Worm (Caenorhabditis elegans) whole organism, L1 larva: Measurements from ENCODE around the gene ZK721.3.

Experiments used
- F16B12.6 ChIP-seq: fragments of 150-350 bp; optimal IDR thresholded peaks from 2 replicates; lab custom pipeline; 2014; ENCODE audit warnings: missing biosample characterization, missing genetic modification characterization
- alr-1 ChIP-seq: fragments of 200-800 bp; sonication (Bioruptor generic); optimal IDR thresholded peaks from 2 replicates; lab custom pipeline; 2018; ENCODE audit warnings: borderline replicate concordance, mild to moderate bottlenecking, missing genetic modification characterization, missing compliant biosample characterization
- blmp-1 ChIP-seq: fragments of 150-350 bp; optimal IDR thresholded peaks from 2 replicates; lab custom pipeline; 2014; ENCODE audit warnings: missing biosample characterization, missing genetic modification characterization
- ceh-88 ChIP-seq: fragments of 200-800 bp; sonication (Bioruptor generic); IDR thresholded peaks from 2 replicates; pipeline ENCODE4 v1.3.6; 2022; ENCODE audit warnings: missing genetic modification characterization, missing compliant biosample characterization
- ceh-90 ChIP-seq: sonication (generic microtip); optimal IDR thresholded peaks from 2 replicates; lab custom pipeline; 2016; ENCODE audit warnings: missing genetic modification characterization, missing compliant biosample characterization
- ces-1 ChIP-seq: fragments of 150-350 bp; optimal IDR thresholded peaks from 2 replicates; lab custom pipeline; 2014; ENCODE audit warnings: missing biosample characterization, missing genetic modification reagents, missing genetic modification characterization
- dpl-1 ChIP-seq, 3 experiments: fragments of 150-350 bp in 2 of 3; sonication (generic microtip) in 1 of 3; optimal IDR thresholded peaks; 2 replicates each; lab custom pipeline; 2014 to 2017; ENCODE audit warnings: missing biosample characterization in 3 of 3, missing genetic modification characterization in 3 of 3, missing genetic modification reagents in 3 of 3
- dsc-1 ChIP-seq: sonication (generic microtip); optimal IDR thresholded peaks from 2 replicates; lab custom pipeline; 2016; ENCODE audit warnings: mild to moderate bottlenecking, missing genetic modification characterization, missing compliant biosample characterization
- egl-27 ChIP-seq, 2 experiments: fragments of 150-350 bp in 1 of 2; sonication (generic microtip); optimal IDR thresholded peaks; 3 replicates each; lab custom pipeline; 2017 to 2018; ENCODE audit warnings: missing biosample characterization in 2 of 2, missing genetic modification characterization in 2 of 2, missing genetic modification reagents in 2 of 2
- elt-2 ChIP-seq: sonication (generic microtip); optimal IDR thresholded peaks from 2 replicates; lab custom pipeline; 2016; ENCODE audit warnings: missing genetic modification characterization, mild to moderate bottlenecking, inconsistent platforms, missing compliant biosample characterization, missing genetic modification reagents
- elt-3 ChIP-seq, 6 experiments: fragments of 150-350 bp in 1 of 6; sonication (generic microtip); optimal IDR thresholded peaks; 2 replicates each; lab custom pipeline; 2017 to 2018; ENCODE audit warnings: missing biosample characterization in 6 of 6, missing genetic modification characterization in 6 of 6, inconsistent platforms in 1 of 6
- fkh-10 ChIP-seq: sonication (generic microtip); optimal IDR thresholded peaks from 2 replicates; lab custom pipeline; 2017; ENCODE audit warnings: missing biosample characterization, missing genetic modification reagents, missing genetic modification characterization
- fkh-4 ChIP-seq: sonication (generic microtip); optimal IDR thresholded peaks from 2 replicates; lab custom pipeline; 2016; ENCODE audit warnings: missing compliant biosample characterization, missing genetic modification characterization, borderline replicate concordance
- fos-1 ChIP-seq: fragments of 150-350 bp; optimal IDR thresholded peaks from 2 replicates; lab custom pipeline; 2014; ENCODE audit warnings: missing biosample characterization, missing genetic modification characterization
- hlh-17 ChIP-seq: fragments of 200-800 bp; sonication (Bioruptor generic); optimal IDR thresholded peaks from 2 replicates; lab custom pipeline; 2018; ENCODE audit warnings: missing genetic modification characterization, mild to moderate bottlenecking, missing compliant biosample characterization, moderate library complexity, borderline replicate concordance
- hlh-4 ChIP-seq: sonication (generic microtip); optimal IDR thresholded peaks from 2 replicates; lab custom pipeline; 2016; ENCODE audit warnings: mild to moderate bottlenecking, missing genetic modification characterization, missing compliant biosample characterization
- hpl-2 ChIP-seq: fragments of 150-350 bp; optimal IDR thresholded peaks from 2 replicates; lab custom pipeline; 2014; ENCODE audit warnings: missing biosample characterization, missing genetic modification reagents, missing genetic modification characterization
- isw-1 ChIP-seq: fragments of 200-800 bp; sonication (Bioruptor generic); IDR thresholded peaks from 2 replicates; pipeline ENCODE4 v1.3.6; 2022; ENCODE audit warnings: missing genetic modification characterization, missing compliant biosample characterization
- jun-1 ChIP-seq: fragments of 150-350 bp; optimal IDR thresholded peaks from 2 replicates; lab custom pipeline; 2014; ENCODE audit warnings: missing biosample characterization, missing genetic modification reagents, missing genetic modification characterization
- lin-14 ChIP-seq: fragments of 200-800 bp; sonication (Bioruptor generic); optimal IDR thresholded peaks from 2 replicates; lab custom pipeline; 2018; ENCODE audit warnings: mild to moderate bottlenecking, missing genetic modification characterization, moderate library complexity, missing compliant biosample characterization
- lin-15B ChIP-seq: fragments of 150-350 bp; sonication (generic microtip); optimal IDR thresholded peaks from 3 replicates; lab custom pipeline; 2014; ENCODE audit warnings: missing biosample characterization, missing genetic modification characterization
- lir-3 ChIP-seq: sonication (generic microtip); optimal IDR thresholded peaks from 2 replicates; lab custom pipeline; 2016; ENCODE audit warnings: mild to moderate bottlenecking, missing genetic modification characterization, moderate library complexity, missing compliant biosample characterization; ENCODE audit not compliant: poor library complexity
- lsy-2 ChIP-seq, 2 experiments: fragments of 150-350 bp; optimal IDR thresholded peaks; 2 replicates each; lab custom pipeline; 2014; ENCODE audit warnings: missing biosample characterization in 2 of 2, missing genetic modification characterization in 2 of 2
- mab-9 ChIP-seq: fragments of 200-800 bp; sonication (Bioruptor generic); IDR thresholded peaks from 2 replicates; pipeline ENCODE4 v1.3.6; 2022; ENCODE audit warnings: missing genetic modification reagents, missing genetic modification characterization, missing compliant biosample characterization
- mep-1 ChIP-seq: fragments of 150-350 bp; optimal IDR thresholded peaks from 2 replicates; lab custom pipeline; 2014; ENCODE audit warnings: missing biosample characterization, missing genetic modification characterization
- nhr-12 ChIP-seq: sonication (generic microtip); optimal IDR thresholded peaks from 2 replicates; lab custom pipeline; 2017; ENCODE audit warnings: missing biosample characterization, missing genetic modification characterization
- nhr-19 ChIP-seq: fragments of 200-800 bp; sonication (Bioruptor generic); conservative IDR thresholded peaks from 2 replicates; pipeline ENCODE4 v1.3.6; 2022; ENCODE audit warnings: missing genetic modification characterization, missing compliant biosample characterization
- nhr-20 ChIP-seq: sonication (generic microtip); optimal IDR thresholded peaks from 2 replicates; lab custom pipeline; 2016; ENCODE audit warnings: mild to moderate bottlenecking, missing genetic modification characterization, missing compliant biosample characterization
- nhr-28 ChIP-seq: fragments of 150-350 bp; optimal IDR thresholded peaks from 2 replicates; lab custom pipeline; 2014; ENCODE audit warnings: missing biosample characterization, missing genetic modification characterization
- nhr-71 ChIP-seq: sonication (generic microtip); optimal IDR thresholded peaks from 2 replicates; lab custom pipeline; 2016; ENCODE audit warnings: mild to moderate bottlenecking, missing genetic modification characterization, moderate library complexity, missing compliant biosample characterization
- nhr-76 ChIP-seq: sonication (generic microtip); optimal IDR thresholded peaks from 2 replicates; lab custom pipeline; 2017; ENCODE audit warnings: missing biosample characterization, missing genetic modification characterization
- nhr-84 ChIP-seq: sonication (generic microtip); optimal IDR thresholded peaks from 2 replicates; lab custom pipeline; 2017; ENCODE audit warnings: missing biosample characterization, missing genetic modification characterization
- nhr-85 ChIP-seq: sonication (generic microtip); peaks from one replicate; lab custom pipeline; 2016; ENCODE audit warnings: missing genetic modification characterization, inconsistent platforms, missing compliant biosample characterization
- pag-3 ChIP-seq: sonication (generic microtip); optimal IDR thresholded peaks from 2 replicates; lab custom pipeline; 2017; ENCODE audit warnings: missing genetic modification characterization, mild to moderate bottlenecking, missing compliant biosample characterization, antibody characterized with exemption, borderline replicate concordance; ENCODE audit not compliant: insufficient read depth
- pqm-1 ChIP-seq: sonication (generic microtip); optimal IDR thresholded peaks from 3 replicates; lab custom pipeline; 2017; ENCODE audit warnings: missing biosample characterization, missing genetic modification characterization
- rnt-1 ChIP-seq: sonication (generic microtip); optimal IDR thresholded peaks from 2 replicates; lab custom pipeline; 2016; ENCODE audit warnings: mild to moderate bottlenecking, missing genetic modification characterization, moderate library complexity, missing compliant biosample characterization
- skn-1 ChIP-seq: fragments of 150-350 bp; optimal IDR thresholded peaks from 2 replicates; lab custom pipeline; 2014; ENCODE audit warnings: missing biosample characterization, missing genetic modification characterization
- snpc-4 ChIP-seq: fragments of 150-350 bp; optimal IDR thresholded peaks from 2 replicates; lab custom pipeline; 2014; ENCODE audit warnings: missing biosample characterization, missing genetic modification characterization
- snu-23 ChIP-seq: sonication (generic microtip); optimal IDR thresholded peaks from 2 replicates; lab custom pipeline; 2016; ENCODE audit warnings: missing genetic modification characterization, missing compliant biosample characterization
- tbx-2 ChIP-seq: sonication (generic microtip); optimal IDR thresholded peaks from 2 replicates; lab custom pipeline; 2016; ENCODE audit warnings: missing genetic modification characterization, missing compliant biosample characterization
- tlp-1 ChIP-seq: fragments of 150-350 bp; optimal IDR thresholded peaks from 2 replicates; lab custom pipeline; 2014; ENCODE audit warnings: missing biosample characterization, missing genetic modification characterization
- zag-1 ChIP-seq: fragments of 150-350 bp; optimal IDR thresholded peaks from 2 replicates; lab custom pipeline; 2014; ENCODE audit warnings: missing biosample characterization, missing genetic modification characterization

The ZK721.3 gene

ce11 chrX:8763607-8764006, 20.7 kb upstream of the ZK721.3 start, which contains the start of gene zig-12:
Gene zig-12 (plus strand): TSS chrX:8763907.
- TF ChIP-seq zag-1 (tag; lab: Kevin White, UChicago) (no peak), isw-1 (GFP tag; lab: Robert Waterston, UW) (no peak), nhr-19 (GFP tag; lab: Robert Waterston, UW) (no peak), fkh-4 (tag; lab: Kevin White, UChicago) (no peak), snpc-4 (no peak), alr-1 (no peak), mab-9 (no peak), mep-1 (tag; lab: Kevin White, UChicago) (no peak)

DNA sequence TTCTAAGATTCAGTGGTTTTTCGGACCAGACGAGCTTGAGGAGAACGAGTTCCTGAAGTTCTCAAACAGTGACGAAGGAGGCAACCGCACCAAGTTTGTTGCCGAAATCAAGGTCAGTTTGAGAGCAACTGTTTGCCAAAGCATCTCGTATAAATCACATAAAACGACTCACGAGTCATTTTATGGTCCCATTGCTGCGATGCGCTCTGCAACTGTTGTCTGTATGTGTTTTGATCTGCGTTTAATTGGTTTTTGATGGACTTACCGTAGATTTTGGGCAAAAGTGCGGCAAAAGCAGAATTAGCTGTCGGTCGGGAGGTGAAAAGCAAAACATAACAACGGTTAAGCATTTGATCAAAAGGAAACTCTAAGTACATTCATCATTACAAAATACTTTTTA, 20.3 kb upstream of the ZK721.3 start:
- TF ChIP-seq fkh-10 (GFP tag; lab: Kevin White, UChicago), result no peak
- TF ChIP-seq snu-23 (GFP tag; lab: Kevin White, UChicago), result peak; percentile 3
- TF ChIP-seq ceh-90 (tag; lab: Kevin White, UChicago), result no peak
- no peak for TF ChIP-seq nhr-84 (tag; lab: Kevin White, UChicago)
- peak; percentile 86 for TF ChIP-seq nhr-71 (tag; lab: Kevin White, UChicago)
- TF ChIP-seq lin-14 (GFP tag; lab: Kevin White, UChicago), result peak; percentile 14
- peak in 1 of 2 experiments; percentile 31 for TF ChIP-seq lsy-2 (tag; optimal IDR thresholded peaks at IDR 0.05; lab: Kevin White, UChicago)
- TF ChIP-seq alr-1, result no peak
- TF ChIP-seq mab-9, result no peak
- no peak for TF ChIP-seq elt-2 (tag; lab: Kevin White, UChicago)
- peak; percentile 8 for TF ChIP-seq nhr-20 (tag; lab: Kevin White, UChicago)
- no peak for TF ChIP-seq hlh-4 (tag; lab: Kevin White, UChicago)
- TF ChIP-seq nhr-12, result no peak
- TF ChIP-seq dpl-1 (GFP tag; optimal IDR thresholded peaks at IDR 0.05; lab: Kevin White, UChicago), result no peak
- no peak for TF ChIP-seq lin-15B (tag; lab: Kevin White, UChicago)
- TF ChIP-seq fos-1 (tag; lab: Kevin White, UChicago), result no peak
- TF ChIP-seq hlh-17 (GFP tag; lab: Kevin White, UChicago), result no peak
- TF ChIP-seq nhr-76 (tag; lab: Kevin White, UChicago), result no peak
- no peak for TF ChIP-seq tlp-1 (tag; lab: Kevin White, UChicago)
- no peak for TF ChIP-seq F16B12.6 (tag; lab: Kevin White, UChicago)
- no peak for TF ChIP-seq nhr-85 (tag; lab: Kevin White, UChicago)
- TF ChIP-seq lir-3, result no peak
- no peak for TF ChIP-seq elt-3 (tag; optimal IDR thresholded peaks at IDR 0.05; lab: Kevin White, UChicago)
- no peak for TF ChIP-seq egl-27 (tag; optimal IDR thresholded peaks at IDR 0.05; lab: Kevin White, UChicago)
- no peak for TF ChIP-seq ces-1
- TF ChIP-seq blmp-1, result no peak
- TF ChIP-seq jun-1 (tag; lab: Kevin White, UChicago), result no peak
- TF ChIP-seq dsc-1 (tag; lab: Kevin White, UChicago), result no peak
- TF ChIP-seq rnt-1 (tag; lab: Kevin White, UChicago), result peak; percentile 86
- TF ChIP-seq pqm-1 (tag; lab: Kevin White, UChicago), result no peak
- TF ChIP-seq nhr-28 (tag; lab: Kevin White, UChicago), result no peak
- TF ChIP-seq nhr-19 (GFP tag; lab: Robert Waterston, UW), result peak; percentile 50
- no peak for TF ChIP-seq pag-3 (tag; lab: Kevin White, UChicago)
- no peak for TF ChIP-seq tbx-2 (tag; lab: Kevin White, UChicago)
- TF ChIP-seq, all 84 proteins: peak for 7

ce11 chrX:8770316-8770715, 14.0 kb upstream of the ZK721.3 start:
- no peak for TF ChIP-seq hpl-2 (GFP tag; lab: Kevin White, UChicago)
- no peak for TF ChIP-seq ceh-88 (GFP tag; lab: Robert Waterston, UW)
- TF ChIP-seq alr-1, result no peak
- TF ChIP-seq fkh-10 (GFP tag; lab: Kevin White, UChicago), result peak; percentile 61
- no peak for TF ChIP-seq skn-1 (tag; lab: Kevin White, UChicago)
- no peak for TF ChIP-seq rnt-1 (tag; lab: Kevin White, UChicago)
- TF ChIP-seq lin-14 (GFP tag; lab: Kevin White, UChicago), result peak; percentile 28
